Fruit fly (Drosophila melanogaster) whole organism, embryonic: ENCODE measurements around the gene Tim17a2.

ENCODE experiments used
- Adf1 ChIP-seq: fragments of 200-800 bp; sonication (Bioruptor generic); IDR thresholded peaks from 2 replicates; pipeline ENCODE4 v1.3.6; 2022; ENCODE audit warnings: missing biosample characterization, missing genetic modification characterization
- Awh ChIP-seq: fragments of 200-800 bp; sonication (Bioruptor generic); IDR thresholded peaks from 2 replicates; pipeline ENCODE4, ENCODE4 v1.3.6; 2022; ENCODE audit warnings: missing biosample characterization, missing genetic modification characterization
- BtbVII ChIP-seq: fragments of 200-800 bp; sonication (Bioruptor generic); optimal IDR thresholded peaks from 3 replicates; lab custom pipeline; 2017; ENCODE audit warnings: missing biosample characterization, mild to moderate bottlenecking, missing genetic modification characterization
- CG10209 ChIP-seq: fragments of 200-800 bp; sonication (Bioruptor generic); optimal IDR thresholded peaks from 3 replicates; lab custom pipeline; 2017; ENCODE audit warnings: missing biosample characterization, mild to moderate bottlenecking, missing genetic modification characterization, missing genetic modification reagents
- CG11398 ChIP-seq: fragments of 200-800 bp; sonication (Bioruptor generic); optimal IDR thresholded peaks from 2 replicates; lab custom pipeline; 2016; ENCODE audit warnings: missing biosample characterization, missing genetic modification characterization
- CG12104 ChIP-seq: fragments of 200-800 bp; sonication (Bioruptor generic); optimal IDR thresholded peaks from 3 replicates; lab custom pipeline; 2016; ENCODE audit warnings: missing biosample characterization, missing genetic modification characterization
- CG12391 ChIP-seq: fragments of 200-800 bp; sonication (Bioruptor generic); optimal IDR thresholded peaks from 3 replicates; lab custom pipeline; 2018; ENCODE audit warnings: missing biosample characterization, mild to moderate bottlenecking, missing genetic modification characterization, moderate library complexity
- CG13775 ChIP-seq: fragments of 200-800 bp; sonication (Bioruptor generic); optimal IDR thresholded peaks from 3 replicates; lab custom pipeline; 2017; ENCODE audit warnings: missing biosample characterization, mild to moderate bottlenecking, missing genetic modification characterization
- CG14860 ChIP-seq: fragments of 200-800 bp; sonication (Bioruptor generic); IDR thresholded peaks from 3 replicates; pipeline ENCODE4 v1.3.6; 2022; ENCODE audit warnings: missing biosample characterization, missing genetic modification characterization; ENCODE audit not compliant: partially characterized antibody
- CG1647 ChIP-seq: fragments of 200-800 bp; sonication (Bioruptor generic); optimal IDR thresholded peaks from 3 replicates; lab custom pipeline; 2016; ENCODE audit warnings: missing biosample characterization, missing genetic modification characterization
- CG17912 ChIP-seq: fragments of 200-800 bp; sonication (Bioruptor generic); optimal IDR thresholded peaks from 2 replicates; lab custom pipeline; 2018; ENCODE audit warnings: missing biosample characterization, mild to moderate bottlenecking, missing genetic modification characterization
- CG18476 ChIP-seq: fragments of 200-800 bp; sonication (Bioruptor generic); optimal IDR thresholded peaks from 2 replicates; lab custom pipeline; 2016; ENCODE audit warnings: missing biosample characterization, mild to moderate bottlenecking, missing genetic modification characterization
- CG2129 ChIP-seq: fragments of 200-800 bp; sonication (Bioruptor generic); IDR thresholded peaks from 2 replicates; pipeline ENCODE4 v1.3.6; 2022; ENCODE audit warnings: missing biosample characterization, missing genetic modification characterization; ENCODE audit not compliant: partially characterized antibody
- CG2202 ChIP-seq: fragments of 200-800 bp; sonication (Bioruptor generic); optimal IDR thresholded peaks from 2 replicates; lab custom pipeline; 2018; ENCODE audit warnings: missing biosample characterization, mild to moderate bottlenecking, missing genetic modification characterization
- CG2678 ChIP-seq: fragments of 200-800 bp; sonication (Bioruptor generic); optimal IDR thresholded peaks from 3 replicates; lab custom pipeline; 2019; ENCODE audit warnings: missing biosample characterization, mild to moderate bottlenecking, missing genetic modification characterization, moderate library complexity
- CG3995 ChIP-seq: fragments of 200-800 bp; sonication (Bioruptor generic); optimal IDR thresholded peaks from 3 replicates; lab custom pipeline; 2016; ENCODE audit warnings: missing biosample characterization, missing genetic modification characterization
- CG4424 ChIP-seq: fragments of 200-800 bp; sonication (Bioruptor generic); optimal IDR thresholded peaks from 3 replicates; lab custom pipeline; 2016; ENCODE audit warnings: missing biosample characterization, missing genetic modification characterization
- CG8765 ChIP-seq: fragments of 200-800 bp; sonication (Bioruptor generic); IDR thresholded peaks from 2 replicates; pipeline ENCODE4 v1.3.6; 2022; ENCODE audit warnings: missing biosample characterization, missing genetic modification characterization
- CG9797 ChIP-seq: fragments of 200-800 bp; sonication (Bioruptor generic); optimal IDR thresholded peaks from 3 replicates; lab custom pipeline; 2018; ENCODE audit warnings: missing biosample characterization, mild to moderate bottlenecking, missing genetic modification characterization
- Doc2 ChIP-seq: fragments of 200-800 bp; sonication (Bioruptor generic); IDR thresholded peaks from 2 replicates; pipeline ENCODE4 v1.3.6; 2022; ENCODE audit warnings: missing biosample characterization, missing genetic modification characterization
- Drgx ChIP-seq: fragments of 200-800 bp; sonication (Bioruptor generic); IDR thresholded peaks from 2 replicates; pipeline ENCODE4 v1.3.6; 2022; ENCODE audit warnings: missing biosample characterization, missing genetic modification characterization
- GATAe ChIP-seq: fragments of 200-800 bp; sonication (Bioruptor generic); conservative IDR thresholded peaks from 2 replicates; pipeline ENCODE4 v1.3.6; 2022; ENCODE audit warnings: missing biosample characterization, missing genetic modification characterization
- Gug ChIP-seq: fragments of 200-800 bp; sonication (Bioruptor generic); IDR thresholded peaks from 4 replicates; pipeline ENCODE4 v1.3.6; 2022; ENCODE audit warnings: missing biosample characterization, missing genetic modification characterization
- H15 ChIP-seq: fragments of 200-800 bp; sonication (Bioruptor generic); IDR thresholded peaks from 3 replicates; pipeline ENCODE4 v1.3.6; 2022; ENCODE audit warnings: missing biosample characterization, missing genetic modification characterization
- HLH54F ChIP-seq: fragments of 200-800 bp; sonication (Bioruptor generic); optimal IDR thresholded peaks from 3 replicates; lab custom pipeline; 2016; ENCODE audit warnings: missing biosample characterization, missing genetic modification characterization
- Hey ChIP-seq: fragments of 200-800 bp; sonication (Bioruptor generic); optimal IDR thresholded peaks from 3 replicates; lab custom pipeline; 2018; ENCODE audit warnings: missing biosample characterization, mild to moderate bottlenecking, missing genetic modification characterization
- Med ChIP-seq: fragments of 200-800 bp; sonication (Bioruptor generic); peaks from one replicate; lab custom pipeline; 2016; ENCODE audit warnings: missing biosample characterization, missing genetic modification characterization, mild to moderate bottlenecking, inconsistent platforms, moderate library complexity
- Trl ChIP-seq, 3 experiments: fragments of >200 bp in 2 of 3; fragments of 200-800 bp in 1 of 3; sonication (Bioruptor generic) in 1 of 3; optimal IDR thresholded peaks; 2 replicates in 1 of 3; 3 replicates in 2 of 3; lab custom pipeline; 2016 to 2017; ENCODE audit warnings: missing biosample characterization in 1 of 3, missing genetic modification characterization in 1 of 3
- ap ChIP-seq: fragments of 200-800 bp; sonication (Bioruptor generic); IDR thresholded peaks from 2 replicates; pipeline ENCODE4 v1.3.6; 2022; ENCODE audit warnings: missing biosample characterization, missing genetic modification characterization
- bab2 ChIP-seq: fragments of 200-800 bp; sonication (Bioruptor generic); optimal IDR thresholded peaks from 2 replicates; lab custom pipeline; 2016; ENCODE audit warnings: missing biosample characterization, missing genetic modification characterization
- caup ChIP-seq: fragments of 200-800 bp; sonication (Bioruptor generic); optimal IDR thresholded peaks from 3 replicates; lab custom pipeline; 2017; ENCODE audit warnings: missing biosample characterization, mild to moderate bottlenecking, missing genetic modification characterization, moderate library complexity; ENCODE audit not compliant: severe bottlenecking
- chinmo ChIP-seq: fragments of 200-800 bp; sonication (Bioruptor generic); IDR thresholded peaks from 4 replicates; pipeline ENCODE4 v1.3.6; 2022; ENCODE audit warnings: missing biosample characterization, missing genetic modification characterization; ENCODE audit not compliant: partially characterized antibody
- dan ChIP-seq: fragments of 200-800 bp; sonication (Bioruptor generic); IDR thresholded peaks from 2 replicates; pipeline ENCODE4 v1.3.6; 2022; ENCODE audit warnings: missing biosample characterization, missing genetic modification characterization
- danr ChIP-seq: fragments of 200-800 bp; sonication (Bioruptor generic); IDR thresholded peaks from 2 replicates; pipeline ENCODE4 v1.3.6; 2022; ENCODE audit warnings: missing biosample characterization, missing genetic modification characterization
- en ChIP-seq: fragments of 200-800 bp; sonication (Bioruptor generic); optimal IDR thresholded peaks from 2 replicates; lab custom pipeline; 2016; ENCODE audit warnings: missing biosample characterization, missing genetic modification characterization
- ewg ChIP-seq: fragments of 200-800 bp; sonication (Bioruptor generic); optimal IDR thresholded peaks from 3 replicates; lab custom pipeline; 2017; ENCODE audit warnings: mild to moderate bottlenecking, missing biosample characterization, missing genetic modification reagents, missing genetic modification characterization
- eyg ChIP-seq: fragments of 200-800 bp; sonication (Bioruptor generic); optimal IDR thresholded peaks from 3 replicates; lab custom pipeline; 2016; ENCODE audit warnings: missing biosample characterization, missing genetic modification characterization
- fd96Cb ChIP-seq: fragments of 200-800 bp; sonication (Bioruptor generic); optimal IDR thresholded peaks from 2 replicates; lab custom pipeline; 2018; ENCODE audit warnings: missing biosample characterization, mild to moderate bottlenecking, missing genetic modification characterization, moderate library complexity
- gce ChIP-seq: fragments of 200-800 bp; sonication (Bioruptor generic); IDR thresholded peaks from 3 replicates; pipeline ENCODE4 v1.3.6; 2022; ENCODE audit warnings: missing biosample characterization, missing genetic modification characterization
- grau ChIP-seq: fragments of 200-800 bp; optimal IDR thresholded peaks from 3 replicates; lab custom pipeline; 2019; ENCODE audit warnings: missing biosample characterization, mild to moderate bottlenecking, missing genetic modification characterization, moderate library complexity
- jigr1 ChIP-seq: fragments of 200-800 bp; sonication (Bioruptor generic); IDR thresholded peaks from 3 replicates; pipeline ENCODE4 v1.3.6; 2022; ENCODE audit warnings: missing biosample characterization, missing genetic modification characterization
- mirr ChIP-seq: fragments of 200-800 bp; sonication (Bioruptor generic); optimal IDR thresholded peaks from 3 replicates; lab custom pipeline; 2018; ENCODE audit warnings: missing biosample characterization, mild to moderate bottlenecking, missing genetic modification characterization
- pnt ChIP-seq: fragments of 200-800 bp; sonication (Bioruptor generic); optimal IDR thresholded peaks from 3 replicates; lab custom pipeline; 2016; ENCODE audit warnings: missing biosample characterization, missing genetic modification characterization
- sr ChIP-seq: fragments of 200-800 bp; sonication (Bioruptor generic); IDR thresholded peaks from 3 replicates; pipeline ENCODE4 v1.3.6; 2022; ENCODE audit warnings: missing biosample characterization, missing genetic modification characterization
- ttk ChIP-seq: fragments of 200-800 bp; sonication (Bioruptor generic); IDR thresholded peaks from 2 replicates; pipeline ENCODE4 v2.1.2; 2022; ENCODE audit warnings: missing biosample characterization, missing genetic modification characterization
- tup ChIP-seq: fragments of 200-800 bp; sonication (Bioruptor generic); optimal IDR thresholded peaks from 2 replicates; lab custom pipeline; 2016; ENCODE audit warnings: missing biosample characterization, mild to moderate bottlenecking, missing genetic modification characterization, moderate library complexity
- vnd ChIP-seq: fragments of 200-800 bp; sonication (Bioruptor generic); IDR thresholded peaks from 3 replicates; pipeline ENCODE4 v1.3.6; 2022; ENCODE audit warnings: missing biosample characterization, missing genetic modification characterization; ENCODE audit not compliant: partially characterized antibody
- zen2 ChIP-seq: fragments of 200-800 bp; sonication (Bioruptor generic); IDR thresholded peaks from 3 replicates; pipeline ENCODE4 v1.3.6; 2022; ENCODE audit warnings: missing biosample characterization, missing genetic modification characterization; ENCODE audit not compliant: partially characterized antibody

Tim17a2 gene

dm6 chr3R:5298599-5299307 is 36.3 kb upstream of the Tim17a2 start (continued):
- TF ChIP-seq Doc2 (GFP tag; lab: Robert Waterston, UW) (no peak), pnt (GFP tag; lab: Kevin White, UChicago) (peak; percentile 65), ewg (GFP tag; lab: Kevin White, UChicago) (peak; percentile 29), Gug (GFP tag; lab: Robert Waterston, UW) (peak; percentile 58; the same call in 3 of the 4 replicates), Trl (optimal IDR thresholded peaks at IDR 0.05; lab: Kevin White, UChicago) (no peak), Trl (GFP tag; optimal IDR thresholded peaks at IDR 0.05; lab: Kevin White, UChicago) (peak; percentile 55), eyg (GFP tag; lab: Kevin White, UChicago) (peak; percentile 6), fd96Cb (tag; lab: Kevin White, UChicago) (peak; percentile 23), tup (peak; percentile 49), CG4424 (GFP tag; lab: Kevin White, UChicago) (peak; percentile 56), CG9797 (no peak), ttk (GFP tag; lab: Robert Waterston, UW) (peak; percentile 47; the same call in 1 of the 2 replicates), BtbVII (GFP tag; lab: Kevin White, UChicago) (peak; percentile 49), caup (GFP tag; lab: Kevin White, UChicago) (peak; percentile 52), zen2 (no peak), CG2129 (GFP tag; lab: Robert Waterston, UW) (no peak), CG12391 (tag; lab: Kevin White, UChicago) (peak; percentile 26), vnd (GFP tag; lab: Robert Waterston, UW) (no peak; the same call in 2 of the 3 replicates), mirr (GFP tag; lab: Kevin White, UChicago) (no peak), Adf1 (GFP tag; lab: Robert Waterston, UW) (peak; percentile 35; the same call in 1 of the 2 replicates), en (GFP tag; lab: Kevin White, UChicago) (no peak), Drgx (GFP tag; lab: Robert Waterston, UW) (0 out of 2 replicates have a peak, but pooled peaks have one; percentile 5), CG2678 (tag; lab: Kevin White, UChicago) (peak; percentile 48), ap (GFP tag; lab: Robert Waterston, UW) (no peak), sr (GFP tag; lab: Robert Waterston, UW) (no peak), CG14860 (GFP tag; lab: Robert Waterston, UW) (0 out of 3 replicates have a peak, but pooled peaks have one; percentile 28), bab2 (GFP tag; lab: Kevin White, UChicago) (peak; percentile 64), HLH54F (peak; percentile 69), CG10209 (GFP tag; lab: Kevin White, UChicago) (peak; percentile 16), CG13775 (GFP tag; lab: Kevin White, UChicago) (peak; percentile 7), chinmo (GFP tag; lab: Robert Waterston, UW) (0 out of 4 replicates have a peak, but pooled peaks have one; percentile 30), Med (GFP tag; lab: Kevin White, UChicago) (peak; percentile 95), grau (tag; lab: Kevin White, UChicago) (peak; percentile 49), CG1647 (GFP tag; lab: Kevin White, UChicago) (peak; percentile 72), CG2202 (tag; lab: Kevin White, UChicago) (no peak), jigr1 (GFP tag; lab: Robert Waterston, UW) (no peak), H15 (GFP tag; lab: Robert Waterston, UW) (peak; percentile 60; the same call in 2 of the 3 replicates), CG12104 (GFP tag; lab: Kevin White, UChicago) (peak; percentile 28), GATAe (no peak), Awh (GFP tag; lab: Robert Waterston, UW) (peak; percentile 49; the same call in 1 of the 2 replicates), CG8765 (GFP tag; lab: Robert Waterston, UW) (no peak), CG17912 (GFP tag; lab: Kevin White, UChicago) (peak; percentile 45), CG18476 (peak; percentile 14), danr (GFP tag; lab: Robert Waterston, UW) (no peak), CG3995 (GFP tag; lab: Kevin White, UChicago) (peak; percentile 21), gce (GFP tag; lab: Robert Waterston, UW) (0 out of 3 replicates have a peak, but pooled peaks have one; percentile 6), CG11398 (GFP tag; lab: Kevin White, UChicago) (no peak), Hey (tag; lab: Kevin White, UChicago) (no peak), dan (GFP tag; lab: Robert Waterston, UW) (no peak)
